Fruit fly (Drosophila melanogaster) whole organism, embryonic: ENCODE results near the gene Pits.

Source experiments
- Abd-B ChIP-seq: fragments of 200-800 bp; sonication (Bioruptor generic); optimal IDR thresholded peaks from 2 replicates; lab custom pipeline; 2018; ENCODE audit warnings: missing biosample characterization, mild to moderate bottlenecking, missing genetic modification characterization, moderate library complexity
- Atf3 ChIP-seq: fragments of 200-800 bp; sonication (Bioruptor generic); optimal IDR thresholded peaks from 3 replicates; lab custom pipeline; 2016; ENCODE audit warnings: missing biosample characterization, missing genetic modification characterization
- Awh ChIP-seq: fragments of 200-800 bp; sonication (Bioruptor generic); IDR thresholded peaks from 2 replicates; pipeline ENCODE4, ENCODE4 v1.3.6; 2022; ENCODE audit warnings: missing biosample characterization, missing genetic modification characterization
- CG10979 ChIP-seq: fragments of 200-800 bp; sonication (Bioruptor generic); optimal IDR thresholded peaks from 2 replicates; lab custom pipeline; 2018; ENCODE audit warnings: missing biosample characterization, mild to moderate bottlenecking, missing genetic modification characterization, moderate library complexity
- CG11093 ChIP-seq: fragments of 200-800 bp; sonication (Bioruptor generic); IDR thresholded peaks from 3 replicates; pipeline ENCODE4 v1.3.6; 2022; ENCODE audit warnings: missing biosample characterization, missing genetic modification characterization
- CG11560 ChIP-seq: fragments of 200-800 bp; sonication (Bioruptor generic); IDR thresholded peaks from 3 replicates; pipeline ENCODE4 v1.3.6; 2022; ENCODE audit warnings: missing biosample characterization, missing genetic modification characterization
- CG12155 ChIP-seq: fragments of 200-800 bp; sonication (Bioruptor generic); optimal IDR thresholded peaks from 3 replicates; lab custom pipeline; 2016; ENCODE audit warnings: missing biosample characterization, missing genetic modification characterization
- CG12219 ChIP-seq: fragments of 200-800 bp; sonication (Bioruptor generic); optimal IDR thresholded peaks from 3 replicates; lab custom pipeline; 2018; ENCODE audit warnings: missing biosample characterization, mild to moderate bottlenecking, missing genetic modification characterization
- CG14667 ChIP-seq: fragments of 200-800 bp; sonication (Bioruptor generic); IDR thresholded peaks from 2 replicates; pipeline ENCODE4 v1.3.6; 2022; ENCODE audit warnings: missing biosample characterization, missing genetic modification characterization
- CG17186 ChIP-seq: fragments of 200-800 bp; sonication (Bioruptor generic); optimal IDR thresholded peaks from 3 replicates; lab custom pipeline; 2017; ENCODE audit warnings: missing biosample characterization, missing genetic modification reagents, missing genetic modification characterization
- CG2120 ChIP-seq: fragments of 200-800 bp; sonication (Bioruptor generic); optimal IDR thresholded peaks from 3 replicates; lab custom pipeline; 2016; ENCODE audit warnings: missing biosample characterization, missing genetic modification characterization
- CG2202 ChIP-seq: fragments of 200-800 bp; sonication (Bioruptor generic); optimal IDR thresholded peaks from 2 replicates; lab custom pipeline; 2018; ENCODE audit warnings: missing biosample characterization, mild to moderate bottlenecking, missing genetic modification characterization
- CG2712 ChIP-seq: fragments of 200-800 bp; optimal IDR thresholded peaks from 3 replicates; lab custom pipeline; 2019; ENCODE audit warnings: missing biosample characterization, mild to moderate bottlenecking, missing genetic modification characterization, moderate library complexity
- CG2875 ChIP-seq: fragments of 200-800 bp; sonication (Bioruptor generic); optimal IDR thresholded peaks from 2 replicates; lab custom pipeline; 2017; ENCODE audit warnings: missing biosample characterization, mild to moderate bottlenecking, missing genetic modification characterization, missing genetic modification reagents
- CG3163 ChIP-seq: fragments of 200-800 bp; sonication (Bioruptor generic); optimal IDR thresholded peaks from 3 replicates; lab custom pipeline; 2016; ENCODE audit warnings: missing biosample characterization, missing genetic modification characterization
- CG34224 ChIP-seq: fragments of 200-800 bp; sonication (Bioruptor generic); IDR thresholded peaks from 3 replicates; pipeline ENCODE4 v1.3.6; 2022; ENCODE audit warnings: missing biosample characterization, missing genetic modification characterization; ENCODE audit not compliant: partially characterized antibody
- CG3838 ChIP-seq: fragments of 200-800 bp; sonication (Bioruptor generic); optimal IDR thresholded peaks from 3 replicates; lab custom pipeline; 2016; ENCODE audit warnings: missing biosample characterization, missing genetic modification characterization
- CG4360 ChIP-seq: fragments of 200-800 bp; sonication (Bioruptor generic); IDR thresholded peaks from 2 replicates; pipeline ENCODE4 v1.3.6; 2022; ENCODE audit warnings: missing biosample characterization, missing genetic modification characterization
- CG4424 ChIP-seq: fragments of 200-800 bp; sonication (Bioruptor generic); optimal IDR thresholded peaks from 3 replicates; lab custom pipeline; 2016; ENCODE audit warnings: missing biosample characterization, missing genetic modification characterization
- CG5180 ChIP-seq: fragments of 200-800 bp; sonication (Bioruptor generic); optimal IDR thresholded peaks from 3 replicates; lab custom pipeline; 2017; ENCODE audit warnings: missing biosample characterization, missing genetic modification characterization, mild to moderate bottlenecking, moderate library complexity, missing genetic modification reagents
- CG7271 ChIP-seq: fragments of 200-800 bp; sonication (Bioruptor generic); optimal IDR thresholded peaks from 2 replicates; lab custom pipeline; 2018; ENCODE audit warnings: missing biosample characterization, mild to moderate bottlenecking, missing genetic modification characterization, moderate library complexity
- CG7928 ChIP-seq: fragments of 200-800 bp; sonication (Bioruptor generic); optimal IDR thresholded peaks from 2 replicates; lab custom pipeline; 2017; ENCODE audit warnings: missing biosample characterization, mild to moderate bottlenecking, missing genetic modification characterization
- CG7963 ChIP-seq: fragments of 200-800 bp; sonication (Bioruptor generic); IDR thresholded peaks from 3 replicates; pipeline ENCODE4 v1.3.6; 2022; ENCODE audit warnings: missing biosample characterization, missing genetic modification characterization; ENCODE audit not compliant: partially characterized antibody
- Dp ChIP-seq: fragments of 200-800 bp; sonication (Bioruptor generic); optimal IDR thresholded peaks from 2 replicates; lab custom pipeline; 2018; ENCODE audit warnings: missing biosample characterization, mild to moderate bottlenecking, missing genetic modification characterization, moderate library complexity
- Drgx ChIP-seq: fragments of 200-800 bp; sonication (Bioruptor generic); IDR thresholded peaks from 2 replicates; pipeline ENCODE4 v1.3.6; 2022; ENCODE audit warnings: missing biosample characterization, missing genetic modification characterization
- Eip74EF ChIP-seq, 2 experiments: fragments of 200-800 bp in 1 of 2; fragments of >200 bp in 1 of 2; sonication (Bioruptor generic) in 1 of 2; optimal IDR thresholded peaks; 2 replicates each; lab custom pipeline; 2017 to 2019; ENCODE audit warnings: missing biosample characterization in 2 of 2, missing genetic modification characterization in 2 of 2, mild to moderate bottlenecking in 1 of 2, moderate library complexity in 1 of 2
- GATAe ChIP-seq: fragments of 200-800 bp; sonication (Bioruptor generic); conservative IDR thresholded peaks from 2 replicates; pipeline ENCODE4 v1.3.6; 2022; ENCODE audit warnings: missing biosample characterization, missing genetic modification characterization
- HHEX ChIP-seq: fragments of 200-800 bp; sonication (Bioruptor generic); optimal IDR thresholded peaks from 3 replicates; lab custom pipeline; 2017; ENCODE audit warnings: missing biosample characterization, mild to moderate bottlenecking, missing genetic modification characterization, missing genetic modification reagents
- Hey ChIP-seq: fragments of 200-800 bp; sonication (Bioruptor generic); optimal IDR thresholded peaks from 3 replicates; lab custom pipeline; 2018; ENCODE audit warnings: missing biosample characterization, mild to moderate bottlenecking, missing genetic modification characterization
- Hsf ChIP-seq: fragments of 200-800 bp; sonication (Bioruptor generic); optimal IDR thresholded peaks from 3 replicates; lab custom pipeline; 2016; ENCODE audit warnings: missing biosample characterization, missing genetic modification characterization
- NC2β ChIP-seq: fragments of 200-800 bp; sonication (Bioruptor generic); optimal IDR thresholded peaks from 2 replicates; lab custom pipeline; 2016; ENCODE audit warnings: missing biosample characterization, missing genetic modification characterization
- NFAT ChIP-seq: fragments of 200-800 bp; sonication (Bioruptor generic); IDR thresholded peaks from 2 replicates; pipeline ENCODE4 v1.3.6; 2022; ENCODE audit warnings: missing biosample characterization, missing genetic modification characterization
- Nf-YB ChIP-seq: fragments of 200-800 bp; sonication (Bioruptor generic); optimal IDR thresholded peaks from 3 replicates; lab custom pipeline; 2019; ENCODE audit warnings: missing biosample characterization, mild to moderate bottlenecking, missing genetic modification characterization, moderate library complexity
- Rfx ChIP-seq: fragments of 200-800 bp; sonication (Bioruptor generic); IDR thresholded peaks from 2 replicates; pipeline ENCODE4 v1.3.6; 2022; ENCODE audit warnings: missing biosample characterization, missing genetic modification characterization
- YL-1 ChIP-seq: fragments of 200-800 bp; sonication (Bioruptor generic); optimal IDR thresholded peaks from 3 replicates; lab custom pipeline; 2017; ENCODE audit warnings: missing biosample characterization, mild to moderate bottlenecking, missing genetic modification characterization
- ato ChIP-seq: fragments of 200-800 bp; sonication (Bioruptor generic); IDR thresholded peaks from 2 replicates; pipeline ENCODE4 v1.3.6; 2022; ENCODE audit warnings: missing biosample characterization, missing genetic modification characterization; ENCODE audit not compliant: partially characterized antibody
- caup ChIP-seq: fragments of 200-800 bp; sonication (Bioruptor generic); optimal IDR thresholded peaks from 3 replicates; lab custom pipeline; 2017; ENCODE audit warnings: missing biosample characterization, mild to moderate bottlenecking, missing genetic modification characterization, moderate library complexity; ENCODE audit not compliant: severe bottlenecking
- fd3F ChIP-seq: fragments of 200-800 bp; sonication (Bioruptor generic); optimal IDR thresholded peaks from 2 replicates; lab custom pipeline; 2018; ENCODE audit warnings: missing biosample characterization, mild to moderate bottlenecking, missing genetic modification characterization, moderate library complexity
- fu2 ChIP-seq: fragments of 200-800 bp; sonication (Bioruptor generic); optimal IDR thresholded peaks from 2 replicates; lab custom pipeline; 2016; ENCODE audit warnings: missing biosample characterization, missing genetic modification characterization
- hbn ChIP-seq: fragments of 200-800 bp; sonication (Bioruptor generic); IDR thresholded peaks from 2 replicates; pipeline ENCODE4 v1.3.6; 2022; ENCODE audit warnings: missing biosample characterization, missing genetic modification characterization; ENCODE audit not compliant: partially characterized antibody
- jing ChIP-seq: fragments of 200-800 bp; sonication (Bioruptor generic); optimal IDR thresholded peaks from 2 replicates; lab custom pipeline; 2018; ENCODE audit warnings: missing biosample characterization, mild to moderate bottlenecking, missing genetic modification characterization
- pan ChIP-seq, 4 experiments: fragments of >200 bp in 3 of 4; fragments of 200-800 bp in 1 of 4; sonication (Bioruptor generic) in 1 of 4; optimal IDR thresholded peaks in 3 of 4; IDR thresholded peaks in 1 of 4; 2 replicates each; pipeline versions ENCODE4 v1.3.6 to Lab custom; 2017 to 2022; ENCODE audit warnings: missing biosample characterization in 2 of 4, missing genetic modification characterization in 2 of 4, mixed read lengths in 1 of 4
- pb ChIP-seq: fragments of 200-800 bp; sonication (Bioruptor generic); optimal IDR thresholded peaks from 3 replicates; lab custom pipeline; 2016; ENCODE audit warnings: missing biosample characterization, missing genetic modification characterization
- repo ChIP-seq: fragments of 200-800 bp; sonication (Bioruptor generic); optimal IDR thresholded peaks from 2 replicates; lab custom pipeline; 2016; ENCODE audit warnings: missing biosample characterization, missing genetic modification characterization
- sens ChIP-seq: fragments of 200-800 bp; sonication (Bioruptor generic); peaks from one replicate; lab custom pipeline; 2016; ENCODE audit warnings: missing biosample characterization, missing genetic modification characterization
- sens-2 ChIP-seq: fragments of 200-800 bp; sonication (Bioruptor generic); IDR thresholded peaks from 2 replicates; pipeline ENCODE4 v1.3.6; 2022; ENCODE audit warnings: missing biosample characterization, missing genetic modification characterization
- sob ChIP-seq: fragments of 200-800 bp; sonication (Bioruptor generic); IDR thresholded peaks from 2 replicates; pipeline ENCODE4 v1.3.6; 2022; ENCODE audit warnings: missing biosample characterization, missing genetic modification characterization
- sr ChIP-seq: fragments of 200-800 bp; sonication (Bioruptor generic); IDR thresholded peaks from 3 replicates; pipeline ENCODE4 v1.3.6; 2022; ENCODE audit warnings: missing biosample characterization, missing genetic modification characterization
- zf30C ChIP-seq: fragments of 200-800 bp; sonication (Bioruptor generic); optimal IDR thresholded peaks from 3 replicates; lab custom pipeline; 2018; ENCODE audit warnings: missing biosample characterization, mild to moderate bottlenecking, missing genetic modification characterization

Pits gene

dm6 chrX:12575827-12576408 is 7.1 kb downstream of the Pits start (continued):
- TF ChIP-seq YL-1 (GFP tag; lab: Kevin White, UChicago) (no peak), Hsf (peak; percentile 57), jing (GFP tag; lab: Kevin White, UChicago) (peak; percentile 49), hbn (GFP tag; lab: Robert Waterston, UW) (no peak), Eip74EF (GFP tag; optimal IDR thresholded peaks at IDR 0.05; lab: Kevin White, UChicago) (no peak), pb (GFP tag; lab: Kevin White, UChicago) (no peak), CG2120 (GFP tag; lab: Kevin White, UChicago) (no peak), CG2712 (tag; lab: Kevin White, UChicago) (peak; percentile 86), CG14667 (no peak; the same call in 1 of the 2 replicates), NC2β (GFP tag; lab: Kevin White, UChicago) (peak; percentile 58), Drgx (GFP tag; lab: Robert Waterston, UW) (peak; percentile 86), CG7271 (no peak), Awh (GFP tag; lab: Robert Waterston, UW) (no peak; the same call in 1 of the 2 replicates), CG11093 (GFP tag; lab: Robert Waterston, UW) (no peak), Atf3 (GFP tag; lab: Kevin White, UChicago) (peak; percentile 33), CG5180 (peak; percentile 57), Nf-YB (GFP tag; lab: Kevin White, UChicago) (peak; percentile 55), ato (GFP tag; lab: Robert Waterston, UW) (no peak), CG34224 (no peak), pan (optimal IDR thresholded peaks at IDR 0.05; lab: Kevin White, UChicago) (no peak), pan (GFP tag; optimal IDR thresholded peaks at IDR 0.05 in 1 of 2, IDR thresholded peaks at IDR 0.05 in 1 of 2) (peak in 1 of 2 experiments; percentile 48), GATAe (GFP tag; lab: Robert Waterston, UW) (no peak), CG2875 (GFP tag; lab: Kevin White, UChicago) (peak; percentile 76), Dp (GFP tag; lab: Kevin White, UChicago) (no peak), fu2 (GFP tag; lab: Kevin White, UChicago) (no peak), repo (no peak), CG4360 (GFP tag; lab: Robert Waterston, UW) (no peak), sens-2 (GFP tag; lab: Robert Waterston, UW) (no peak), CG12219 (GFP tag; lab: Kevin White, UChicago) (peak; percentile 54), Hey (tag; lab: Kevin White, UChicago) (no peak), fd3F (no peak), sens (GFP tag; lab: Kevin White, UChicago) (peak; percentile 95), zf30C (GFP tag; lab: Kevin White, UChicago) (no peak), CG10979 (peak; percentile 90), Abd-B (peak; percentile 43), NFAT (GFP tag; lab: Robert Waterston, UW) (no peak), CG7963 (no peak), sob (GFP tag; lab: Robert Waterston, UW) (no peak), CG7928 (no peak), CG2202 (tag; lab: Kevin White, UChicago) (peak; percentile 74), HHEX (GFP tag; lab: Kevin White, UChicago) (peak; percentile 50), CG17186 (GFP tag; lab: Kevin White, UChicago) (peak; percentile 49), CG3838 (GFP tag; lab: Kevin White, UChicago) (peak; percentile 15), caup (GFP tag; lab: Kevin White, UChicago) (no peak), CG4424 (GFP tag; lab: Kevin White, UChicago) (peak; percentile 83), CG12155 (GFP tag; lab: Kevin White, UChicago) (no peak), CG3163 (GFP tag; lab: Kevin White, UChicago) (no peak), Rfx (GFP tag; lab: Robert Waterston, UW) (no peak), sr (GFP tag; lab: Robert Waterston, UW) (no peak), CG11560 (tag; lab: Robert Waterston, UW) (no peak)
